Worm (Caenorhabditis elegans): ENCODE results near the gene str-243.

DNA sequence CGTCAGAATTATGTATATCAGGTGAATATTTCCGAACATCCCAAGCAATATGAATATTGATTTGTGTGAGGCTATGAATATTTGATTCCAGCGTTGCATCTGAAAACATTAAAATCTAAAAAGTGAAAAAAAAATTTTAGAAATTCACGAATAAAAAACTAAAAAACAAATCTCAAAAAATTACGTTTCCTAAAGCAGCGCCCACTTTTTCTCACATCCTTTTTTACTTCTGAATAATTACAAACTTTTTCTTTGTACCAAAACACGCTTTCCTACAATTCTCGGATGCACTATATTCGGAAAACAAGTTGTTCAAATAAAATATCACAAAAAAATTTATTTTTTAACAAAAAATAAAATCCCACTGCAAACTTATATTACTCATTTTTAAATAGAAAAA is 30.4 kb downstream of the str-243 start, which contains the start of gene srsx-8:
- no peak for TF ChIP-seq lsy-2 (tag; optimal IDR thresholded peaks at IDR 0.05)
- TF ChIP-seq nhr-12 (tag; optimal IDR thresholded peaks at IDR 0.05), result no peak
- TF ChIP-seq ztf-11 (tag; optimal IDR thresholded peaks at IDR 0.05), result no peak
- no peak for TF ChIP-seq lin-11 (tag; optimal IDR thresholded peaks at IDR 0.05)
- TF ChIP-seq gmeb-1 (tag; optimal IDR thresholded peaks at IDR 0.05), result no peak
- TF ChIP-seq ceh-82 (tag; optimal IDR thresholded peaks at IDR 0.05), result no peak
- TF ChIP-seq sma-3 (GFP tag; optimal IDR thresholded peaks at IDR 0.05), result no peak
- no peak for TF ChIP-seq nhr-77 (tag; optimal IDR thresholded peaks at IDR 0.05)
- no peak for TF ChIP-seq ama-1 (optimal IDR thresholded peaks at IDR 0.05)
- no peak for TF ChIP-seq nhr-11 (tag; optimal IDR thresholded peaks at IDR 0.05)
- no peak for TF ChIP-seq unc-39 (tag; optimal IDR thresholded peaks at IDR 0.05)
- no peak for TF ChIP-seq elt-3 (tag; optimal IDR thresholded peaks at IDR 0.05)
